Worm (Caenorhabditis elegans): ENCODE measurements around the gene aptf-3.

Gene aptf-3

ce11 chrII:8561227-8561626 lies 32.8 kb upstream of the aptf-3 start, which contains the start of gene iff-2 (continued):
- TF ChIP-seq unc-3 (GFP tag; conservative IDR thresholded peaks at IDR 0.05) (peak; percentile 43; the same call in 1 of the 2 replicates), unc-3 (tag; optimal IDR thresholded peaks at IDR 0.05) (peak; percentile 48), tbx-2 (tag; optimal IDR thresholded peaks at IDR 0.05) (peak; percentile 97), C08G9.2 (tag; optimal IDR thresholded peaks at IDR 0.05) (peak; percentile 65), ceh-31 (tag; optimal IDR thresholded peaks at IDR 0.05) (peak; percentile 95), ceh-48 (tag; optimal IDR thresholded peaks at IDR 0.05) (peak; percentile 49), unc-42 (tag; optimal IDR thresholded peaks at IDR 0.05) (peak; percentile 93), ceh-6 (GFP tag; optimal IDR thresholded peaks at IDR 0.05) (peak; percentile 56), npax-4 (tag; optimal IDR thresholded peaks at IDR 0.05) (no peak), ttx-3 (tag; optimal IDR thresholded peaks at IDR 0.05) (peak; percentile 37), fkh-10 (GFP tag; optimal IDR thresholded peaks at IDR 0.05) (peak; percentile 59), F13H6.1 (tag; optimal IDR thresholded peaks at IDR 0.05) (peak; percentile 66), madf-2 (tag; optimal IDR thresholded peaks at IDR 0.05) (peak; percentile 70), lin-11 (tag; optimal IDR thresholded peaks at IDR 0.05) (peak; percentile 13), fax-1 (tag; optimal IDR thresholded peaks at IDR 0.05) (no peak), ceh-9 (tag; optimal IDR thresholded peaks at IDR 0.05) (no peak), C38D4.7 (GFP tag; optimal IDR thresholded peaks at IDR 0.05) (peak; percentile 18), ref-2 (tag; optimal IDR thresholded peaks at IDR 0.05) (peak; percentile 97), ets-4 (tag; optimal IDR thresholded peaks at IDR 0.05) (peak; percentile 89), odd-2 (tag; optimal IDR thresholded peaks at IDR 0.05) (peak; percentile 41), pros-1 (tag; optimal IDR thresholded peaks at IDR 0.05) (peak; percentile 96), tbx-7 (tag; optimal IDR thresholded peaks at IDR 0.05) (peak; percentile 48), Y22D7AL.16 (tag; optimal IDR thresholded peaks at IDR 0.05) (no peak), dve-1 (tag; optimal IDR thresholded peaks at IDR 0.05) (peak; percentile 98), nhr-232 (tag; optimal IDR thresholded peaks at IDR 0.05) (no peak), pha-2 (tag; optimal IDR thresholded peaks at IDR 0.05) (peak; percentile 46), ceh-19 (GFP tag; optimal IDR thresholded peaks at IDR 0.05) (peak; percentile 62), gmeb-2 (tag; optimal IDR thresholded peaks at IDR 0.05) (no peak), hlh-15 (tag; optimal IDR thresholded peaks at IDR 0.05) (no peak), elt-4 (tag; optimal IDR thresholded peaks at IDR 0.05) (no peak), syd-9 (tag; optimal IDR thresholded peaks at IDR 0.05) (peak; percentile 83), pat-9 (tag; optimal IDR thresholded peaks at IDR 0.05) (peak; percentile 72), elt-2 (tag; optimal IDR thresholded peaks at IDR 0.05) (peak; percentile 91)

ce11 chrII:8562002-8562401 lies 32.0 kb upstream of the aptf-3 start, which contains the start of gene F54C9.14:
TSS of gene F54C9.14 (plus strand) at chrII:8562302.
- no peak for TF ChIP-seq gmeb-2 (tag; optimal IDR thresholded peaks at IDR 0.05)
- no peak for TF ChIP-seq ama-1 (optimal IDR thresholded peaks at IDR 0.05)
- no peak for TF ChIP-seq K02D7.2 (tag; optimal IDR thresholded peaks at IDR 0.05)
- no peak for TF ChIP-seq ttx-3 (tag; optimal IDR thresholded peaks at IDR 0.05)
- TF ChIP-seq hlh-6 (tag; optimal IDR thresholded peaks at IDR 0.05): no peak
- TF ChIP-seq pag-3 (tag; optimal IDR thresholded peaks at IDR 0.05; ENCODE audit: borderline replicate concordance): no peak
- TF ChIP-seq zip-5 (tag; optimal IDR thresholded peaks at IDR 0.05): no peak
- no peak for TF ChIP-seq hlh-30 (tag; optimal IDR thresholded peaks at IDR 0.05; ENCODE audit: insufficient read depth)

ce11 chrII:8566039-8566438 lies 28.0 kb upstream of the aptf-3 start, which contains the start of gene stc-1:
TSS of gene stc-1 (minus strand) at chrII:8566139.
- TF ChIP-seq hlh-13 (GFP tag; optimal IDR thresholded peaks at IDR 0.05) (no peak), elt-2 (tag; optimal IDR thresholded peaks at IDR 0.05) (peak; percentile 3), ceh-18 (tag; optimal IDR thresholded peaks at IDR 0.05) (no peak), nfya-1 (tag; optimal IDR thresholded peaks at IDR 0.05) (no peak)
